Fruit fly (Drosophila melanogaster) whole organism, embryonic: ENCODE results near the gene CG14079.

ENCODE experiments used
- Bgb ChIP-seq: fragments of 200-800 bp; sonication (Bioruptor generic); IDR thresholded peaks from 2 replicates; pipeline ENCODE4 v1.3.6; 2022; ENCODE audit warnings: missing biosample characterization, missing genetic modification characterization; ENCODE audit not compliant: partially characterized antibody
- HLH3B ChIP-seq: fragments of 200-800 bp; sonication (Bioruptor generic); IDR thresholded peaks from 2 replicates; pipeline ENCODE4 v1.3.6; 2022; ENCODE audit warnings: missing biosample characterization, missing genetic modification characterization
- pb ChIP-seq: fragments of 200-800 bp; sonication (Bioruptor generic); optimal IDR thresholded peaks from 3 replicates; lab custom pipeline; 2016; ENCODE audit warnings: missing biosample characterization, missing genetic modification characterization
- sug ChIP-seq: fragments of 200-800 bp; optimal IDR thresholded peaks from 2 replicates; lab custom pipeline; 2019; ENCODE audit warnings: missing biosample characterization, mild to moderate bottlenecking, missing genetic modification characterization, moderate library complexity

dm6 chr3L:19079798-19080691 is 17.8 kb upstream of the CG14079 start:
- TF ChIP-seq sug: no peak
- TF ChIP-seq HLH3B: no peak
- TF ChIP-seq Bgb (GFP tag; lab: Robert Waterston, UW): no peak
- TF ChIP-seq pb (GFP tag; lab: Kevin White, UChicago): peak; percentile 33
